Fruit fly (Drosophila melanogaster): ENCODE results near the gene CG3402.
A peak's percentile ranks its signal among the peaks of the same experiment; 100 is the strongest.

CG3402 gene

dm6 chr3L:626498-627369 lies 25.9 kb downstream of the CG3402 start (continued):
- TF ChIP-seq CG2129 (GFP tag; IDR thresholded peaks at IDR 0.05; ENCODE audit: partially characterized antibody) (no peak), pros (GFP tag; optimal IDR thresholded peaks at IDR 0.05) (peak; percentile 35), Oaz (GFP tag; IDR thresholded peaks at IDR 0.05) (peak; percentile 64; the same call in 1 of the 2 replicates), CTCF (GFP tag; optimal IDR thresholded peaks at IDR 0.05) (no peak), CG16863 (GFP tag; optimal IDR thresholded peaks at IDR 0.05) (peak; percentile 19), Asciz (GFP tag; optimal IDR thresholded peaks at IDR 0.05) (no peak), tgo (GFP tag; IDR thresholded peaks at IDR 0.05) (peak; percentile 67), Max (GFP tag; optimal IDR thresholded peaks at IDR 0.05) (peak; percentile 1), Gug (GFP tag; IDR thresholded peaks at IDR 0.05) (peak; percentile 71; the same call in 2 of the 4 replicates), bigmax (GFP tag; optimal IDR thresholded peaks at IDR 0.05) (no peak), Dip2 (GFP tag; IDR thresholded peaks at IDR 0.05) (no peak), CG14441 (GFP tag; IDR thresholded peaks at IDR 0.05) (peak; percentile 63; the same call in 1 of the 2 replicates), Chrac-16 (GFP tag; optimal IDR thresholded peaks at IDR 0.05) (peak; percentile 36), CG4282 (GFP tag; optimal IDR thresholded peaks at IDR 0.05) (peak; percentile 11), CHES-1-like (GFP tag; optimal IDR thresholded peaks at IDR 0.05) (no peak), CG8281 (tag; optimal IDR thresholded peaks at IDR 0.05) (peak; percentile 2), CG34422 (GFP tag; IDR thresholded peaks at IDR 0.05) (peak; percentile 68; the same call in 2 of the 3 replicates), Meics (GFP tag; optimal IDR thresholded peaks at IDR 0.05) (peak; percentile 51), HLH4C (GFP tag; IDR thresholded peaks at IDR 0.05; ENCODE audit: partially characterized antibody) (no peak), Doc3 (GFP tag; IDR thresholded peaks at IDR 0.05; ENCODE audit: partially characterized antibody) (no peak), mam (GFP tag; optimal IDR thresholded peaks at IDR 0.05) (peak; percentile 54), CG18262 (tag; optimal IDR thresholded peaks at IDR 0.05) (peak; percentile 39), NC2β (GFP tag; optimal IDR thresholded peaks at IDR 0.05) (no peak), cato (GFP tag; optimal IDR thresholded peaks at IDR 0.05; ENCODE audit: borderline replicate concordance) (no peak), lilli (GFP tag; optimal IDR thresholded peaks at IDR 0.05) (peak; percentile 54), eve (GFP tag; optimal IDR thresholded peaks at IDR 0.05) (peak in 1 of 2 experiments; percentile 66), CG4854 (GFP tag; optimal IDR thresholded peaks at IDR 0.05) (no peak), CG11504 (tag; optimal IDR thresholded peaks at IDR 0.05) (peak; percentile 24), seq (GFP tag; IDR thresholded peaks at IDR 0.05) (no peak), CG5953 (GFP tag; IDR thresholded peaks at IDR 0.05) (no peak), CG15696 (tag; optimal IDR thresholded peaks at IDR 0.05) (no peak), CG14014 (GFP tag; IDR thresholded peaks at IDR 0.05) (peak; percentile 62; the same call in 1 of the 2 replicates), sens (GFP tag) (peak; percentile 69), ERR (GFP tag; optimal IDR thresholded peaks at IDR 0.05) (no peak), B-H2 (GFP tag; optimal IDR thresholded peaks at IDR 0.05) (no peak), CG8388 (GFP tag; optimal IDR thresholded peaks at IDR 0.05) (peak; percentile 16), Fer3 (tag; optimal IDR thresholded peaks at IDR 0.05) (peak; percentile 38), sim (GFP tag; IDR thresholded peaks at IDR 0.05) (0 out of 2 replicates have a peak, but pooled peaks have one; percentile 18), Ssrp (tag; optimal IDR thresholded peaks at IDR 0.05) (peak; percentile 45), CG18011 (GFP tag; optimal IDR thresholded peaks at IDR 0.05) (no peak), Nf-YB (GFP tag; optimal IDR thresholded peaks at IDR 0.05) (peak; percentile 14), pfk (GFP tag; optimal IDR thresholded peaks at IDR 0.05) (no peak), Trl (optimal IDR thresholded peaks at IDR 0.05) (peak; percentile 35 to 81), Trl (GFP tag; optimal IDR thresholded peaks at IDR 0.05) (no peak), zen (tag; optimal IDR thresholded peaks at IDR 0.05) (peak; percentile 7), sob (GFP tag; IDR thresholded peaks at IDR 0.05) (0 out of 2 replicates have a peak, but pooled peaks have one; percentile 23), Dfd (GFP tag; optimal IDR thresholded peaks at IDR 0.05) (no peak), dysf (GFP tag; IDR thresholded peaks at IDR 0.05) (peak; percentile 65; the same call in 1 of the 3 replicates), scrt (GFP tag; optimal IDR thresholded peaks at IDR 0.05) (peak; percentile 33)

All from whole organism, embryonic.